Worm (Caenorhabditis elegans) whole organism, L1 larva: Measurements from ENCODE around the gene spat-3.

Source experiments
- C04F5.9 ChIP-seq: sonication (generic microtip); optimal IDR thresholded peaks from 2 replicates; lab custom pipeline; 2016; ENCODE audit warnings: missing genetic modification characterization, missing compliant biosample characterization
- C16A3.4 ChIP-seq: fragments of 150-350 bp; optimal IDR thresholded peaks from 2 replicates; lab custom pipeline; 2014; ENCODE audit warnings: missing biosample characterization, missing genetic modification characterization
- Y116A8C.19 ChIP-seq: sonication (generic microtip); optimal IDR thresholded peaks from 2 replicates; lab custom pipeline; 2016; ENCODE audit warnings: missing compliant biosample characterization, missing genetic modification characterization, borderline replicate concordance
- ama-1 ChIP-seq: fragments of 150-350 bp; optimal IDR thresholded peaks from 2 replicates; lab custom pipeline; 2014
- ceh-8 ChIP-seq: fragments of 200-800 bp; sonication (Bioruptor generic); optimal IDR thresholded peaks from 2 replicates; lab custom pipeline; 2018; ENCODE audit warnings: mild to moderate bottlenecking, missing genetic modification characterization, moderate library complexity, missing compliant biosample characterization
- ceh-82 ChIP-seq, 3 experiments: fragments of 150-350 bp in 1 of 3; sonication (generic microtip) in 2 of 3; optimal IDR thresholded peaks; 2 replicates each; lab custom pipeline; 2014 to 2017; ENCODE audit warnings: missing biosample characterization in 3 of 3, missing genetic modification characterization in 3 of 3
- ceh-90 ChIP-seq: sonication (generic microtip); optimal IDR thresholded peaks from 2 replicates; lab custom pipeline; 2016; ENCODE audit warnings: missing genetic modification characterization, missing compliant biosample characterization
- ces-1 ChIP-seq: fragments of 150-350 bp; optimal IDR thresholded peaks from 2 replicates; lab custom pipeline; 2014; ENCODE audit warnings: missing biosample characterization, missing genetic modification reagents, missing genetic modification characterization
- dsc-1 ChIP-seq: sonication (generic microtip); optimal IDR thresholded peaks from 2 replicates; lab custom pipeline; 2016; ENCODE audit warnings: mild to moderate bottlenecking, missing genetic modification characterization, missing compliant biosample characterization
- efl-1 ChIP-seq, 4 experiments: fragments of 150-350 bp; optimal IDR thresholded peaks in 3 of 4; peaks in 1 of 4; 1 replicate in 1 of 4; 2 replicates in 3 of 4; lab custom pipeline; 2014; ENCODE audit warnings: missing biosample characterization in 2 of 4, missing genetic modification characterization in 2 of 4, missing genetic modification reagents in 2 of 4
- egl-13 ChIP-seq: sonication (generic microtip); optimal IDR thresholded peaks from 2 replicates; lab custom pipeline; 2016; ENCODE audit warnings: missing genotype, missing genetic modification reagents, missing genetic modification characterization, missing compliant biosample characterization
- egl-27 ChIP-seq, 2 experiments: fragments of 150-350 bp in 1 of 2; sonication (generic microtip); optimal IDR thresholded peaks; 3 replicates each; lab custom pipeline; 2017 to 2018; ENCODE audit warnings: missing biosample characterization in 2 of 2, missing genetic modification characterization in 2 of 2, missing genetic modification reagents in 2 of 2
- elt-2 ChIP-seq: sonication (generic microtip); optimal IDR thresholded peaks from 2 replicates; lab custom pipeline; 2016; ENCODE audit warnings: missing genetic modification characterization, mild to moderate bottlenecking, inconsistent platforms, missing compliant biosample characterization, missing genetic modification reagents
- elt-3 ChIP-seq, 6 experiments: fragments of 150-350 bp in 1 of 6; sonication (generic microtip); optimal IDR thresholded peaks; 2 replicates each; lab custom pipeline; 2017 to 2018; ENCODE audit warnings: missing biosample characterization in 6 of 6, missing genetic modification characterization in 6 of 6, inconsistent platforms in 1 of 6
- ets-5 ChIP-seq: fragments of 200-800 bp; sonication (Bioruptor generic); IDR thresholded peaks from 2 replicates; pipeline ENCODE4 v1.3.6; 2022; ENCODE audit warnings: missing genetic modification characterization, missing compliant biosample characterization
- fos-1 ChIP-seq: fragments of 150-350 bp; optimal IDR thresholded peaks from 2 replicates; lab custom pipeline; 2014; ENCODE audit warnings: missing biosample characterization, missing genetic modification characterization
- grh-1 ChIP-seq: fragments of 200-800 bp; sonication (Bioruptor generic); IDR thresholded peaks from 2 replicates; pipeline ENCODE4 v1.3.6; 2022; ENCODE audit warnings: missing genetic modification reagents, missing genetic modification characterization, missing compliant biosample characterization
- hlh-4 ChIP-seq: sonication (generic microtip); optimal IDR thresholded peaks from 2 replicates; lab custom pipeline; 2016; ENCODE audit warnings: mild to moderate bottlenecking, missing genetic modification characterization, missing compliant biosample characterization
- hpl-2 ChIP-seq: fragments of 150-350 bp; optimal IDR thresholded peaks from 2 replicates; lab custom pipeline; 2014; ENCODE audit warnings: missing biosample characterization, missing genetic modification reagents, missing genetic modification characterization
- irx-1 ChIP-seq: sonication (generic microtip); optimal IDR thresholded peaks from 2 replicates; lab custom pipeline; 2016; ENCODE audit warnings: missing genetic modification characterization, missing compliant biosample characterization
- jun-1 ChIP-seq: fragments of 150-350 bp; optimal IDR thresholded peaks from 2 replicates; lab custom pipeline; 2014; ENCODE audit warnings: missing biosample characterization, missing genetic modification reagents, missing genetic modification characterization
- lin-13 ChIP-seq: fragments of 150-350 bp; optimal IDR thresholded peaks from 2 replicates; lab custom pipeline; 2014; ENCODE audit warnings: missing biosample characterization, missing genetic modification reagents, missing genetic modification characterization
- lin-14 ChIP-seq: fragments of 200-800 bp; sonication (Bioruptor generic); optimal IDR thresholded peaks from 2 replicates; lab custom pipeline; 2018; ENCODE audit warnings: mild to moderate bottlenecking, missing genetic modification characterization, moderate library complexity, missing compliant biosample characterization
- lin-35 ChIP-seq, 2 experiments: fragments of 150-350 bp; optimal IDR thresholded peaks; 2 replicates each; lab custom pipeline; 2014; ENCODE audit warnings: missing biosample characterization in 2 of 2, missing genetic modification characterization in 2 of 2, missing genetic modification reagents in 2 of 2
- lin-39 ChIP-seq: fragments of 150-350 bp; optimal IDR thresholded peaks from 2 replicates; lab custom pipeline; 2014; ENCODE audit warnings: missing biosample characterization, missing genetic modification reagents, missing genetic modification characterization
- mdl-1 ChIP-seq, 2 experiments: fragments of 150-350 bp; optimal IDR thresholded peaks; 2 replicates each; lab custom pipeline; 2014 to 2017; ENCODE audit warnings: missing biosample characterization in 2 of 2, missing genetic modification characterization in 2 of 2, inconsistent platforms in 1 of 2
- mep-1 ChIP-seq: fragments of 150-350 bp; optimal IDR thresholded peaks from 2 replicates; lab custom pipeline; 2014; ENCODE audit warnings: missing biosample characterization, missing genetic modification characterization
- nhr-11 ChIP-seq: fragments of 150-350 bp; optimal IDR thresholded peaks from 2 replicates; lab custom pipeline; 2014; ENCODE audit warnings: missing biosample characterization, missing genetic modification characterization
- nhr-12 ChIP-seq: sonication (generic microtip); optimal IDR thresholded peaks from 2 replicates; lab custom pipeline; 2017; ENCODE audit warnings: missing biosample characterization, missing genetic modification characterization
- nhr-19 ChIP-seq: fragments of 200-800 bp; sonication (Bioruptor generic); conservative IDR thresholded peaks from 2 replicates; pipeline ENCODE4 v1.3.6; 2022; ENCODE audit warnings: missing genetic modification characterization, missing compliant biosample characterization
- nhr-20 ChIP-seq: sonication (generic microtip); optimal IDR thresholded peaks from 2 replicates; lab custom pipeline; 2016; ENCODE audit warnings: mild to moderate bottlenecking, missing genetic modification characterization, missing compliant biosample characterization
- nhr-237 ChIP-seq: fragments of 150-350 bp; optimal IDR thresholded peaks from 2 replicates; lab custom pipeline; 2014; ENCODE audit warnings: missing biosample characterization, missing genetic modification characterization
- nhr-28 ChIP-seq: fragments of 150-350 bp; optimal IDR thresholded peaks from 2 replicates; lab custom pipeline; 2014; ENCODE audit warnings: missing biosample characterization, missing genetic modification characterization
- nhr-90 ChIP-seq: sonication (generic microtip); optimal IDR thresholded peaks from 2 replicates; lab custom pipeline; 2016; ENCODE audit warnings: mild to moderate bottlenecking, missing genetic modification characterization, missing compliant biosample characterization; ENCODE audit not compliant: poor library complexity
- pax-3 ChIP-seq: fragments of 200-800 bp; sonication (Bioruptor generic); optimal IDR thresholded peaks from 2 replicates; lab custom pipeline; 2018; ENCODE audit warnings: mild to moderate bottlenecking, missing genetic modification characterization, moderate library complexity, missing compliant biosample characterization
- rnt-1 ChIP-seq: sonication (generic microtip); optimal IDR thresholded peaks from 2 replicates; lab custom pipeline; 2016; ENCODE audit warnings: mild to moderate bottlenecking, missing genetic modification characterization, moderate library complexity, missing compliant biosample characterization
- snpc-4 ChIP-seq: fragments of 150-350 bp; optimal IDR thresholded peaks from 2 replicates; lab custom pipeline; 2014; ENCODE audit warnings: missing biosample characterization, missing genetic modification characterization
- sox-4 ChIP-seq: sonication (generic microtip); optimal IDR thresholded peaks from 2 replicates; lab custom pipeline; 2016; ENCODE audit warnings: missing genetic modification characterization, missing compliant biosample characterization
- sup-37 ChIP-seq: fragments of 200-800 bp; sonication (Bioruptor generic); optimal IDR thresholded peaks from 2 replicates; lab custom pipeline; 2018; ENCODE audit warnings: mild to moderate bottlenecking, missing genetic modification characterization, missing compliant biosample characterization
- swsn-7 ChIP-seq: sonication (generic microtip); optimal IDR thresholded peaks from 2 replicates; lab custom pipeline; 2016; ENCODE audit warnings: missing genetic modification characterization, missing compliant biosample characterization
- tbx-2 ChIP-seq: sonication (generic microtip); optimal IDR thresholded peaks from 2 replicates; lab custom pipeline; 2016; ENCODE audit warnings: missing genetic modification characterization, missing compliant biosample characterization
- unc-130 ChIP-seq: fragments of 150-350 bp; optimal IDR thresholded peaks from 2 replicates; lab custom pipeline; 2017; ENCODE audit warnings: missing biosample characterization, missing genetic modification characterization, inconsistent platforms
- unc-30 ChIP-seq: sonication (generic microtip); optimal IDR thresholded peaks from 2 replicates; lab custom pipeline; 2017; ENCODE audit warnings: missing biosample characterization, missing genetic modification characterization
- unc-62 ChIP-seq: fragments of 150-350 bp; optimal IDR thresholded peaks from 2 replicates; lab custom pipeline; 2014; ENCODE audit warnings: missing biosample characterization, missing genetic modification reagents, missing genetic modification characterization
- xbp-1 ChIP-seq: sonication (generic microtip); optimal IDR thresholded peaks from 2 replicates; lab custom pipeline; 2016; ENCODE audit warnings: missing genetic modification characterization, missing compliant biosample characterization
- zip-4 ChIP-seq: fragments of 200-800 bp; sonication (Bioruptor generic); optimal IDR thresholded peaks from 2 replicates; lab custom pipeline; 2018; ENCODE audit warnings: mild to moderate bottlenecking, missing genetic modification characterization, moderate library complexity, missing compliant biosample characterization
- ztf-4 ChIP-seq: fragments of 150-350 bp; optimal IDR thresholded peaks from 2 replicates; lab custom pipeline; 2014; ENCODE audit warnings: missing biosample characterization, missing genetic modification characterization

Gene spat-3

DNA sequence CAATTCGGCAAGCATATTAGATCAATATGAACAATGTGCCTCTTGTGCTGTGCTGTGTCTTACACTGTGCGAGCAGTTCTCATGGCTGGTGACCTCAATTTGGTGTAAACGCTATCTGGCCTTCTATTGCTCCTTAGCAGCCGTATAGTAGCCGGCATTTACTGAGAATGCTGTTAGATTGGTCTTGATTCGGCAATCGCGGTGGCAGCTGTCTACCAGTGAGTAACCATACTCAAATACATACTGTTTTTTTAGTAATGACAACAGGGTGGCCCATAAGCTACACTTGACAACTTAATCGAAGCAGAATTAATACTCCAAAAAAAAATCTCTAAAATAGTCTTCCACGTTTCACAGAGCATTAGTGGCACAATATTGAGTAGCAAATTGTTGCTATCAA lies 41.4 kb upstream of the spat-3 start, which contains the start of gene C46C11.4 (continued):
- TF ChIP-seq ceh-82 (tag; optimal IDR thresholded peaks at IDR 0.05; lab: Kevin White, UChicago) (no peak), efl-1 (optimal IDR thresholded peaks at IDR 0.05; lab: Kevin White, UChicago) (no peak), efl-1 (GFP tag; optimal IDR thresholded peaks at IDR 0.05 in 1 of 2; lab: Kevin White, UChicago) (no peak), ces-1 (GFP tag; lab: Kevin White, UChicago) (no peak), unc-30 (no peak)

DNA sequence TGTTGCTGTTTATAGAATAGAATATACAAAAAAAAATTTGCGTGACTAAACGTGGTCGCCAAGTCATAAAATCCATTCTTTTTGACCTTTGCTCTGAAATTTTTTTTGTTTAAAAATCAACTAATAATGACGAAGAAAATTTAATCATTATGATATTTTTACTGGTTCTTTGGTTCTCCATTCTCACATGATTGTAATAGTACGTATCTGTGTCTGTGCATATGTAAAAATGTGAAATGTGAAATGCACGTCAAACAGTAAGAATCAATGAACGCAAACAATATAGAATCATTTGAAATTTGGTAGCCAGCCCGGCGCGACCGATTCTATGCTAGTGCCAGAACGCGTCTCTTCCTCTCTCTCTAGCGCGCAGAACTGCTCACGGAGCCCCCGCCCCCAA lies 31.1 kb upstream of the spat-3 start, which contains the start of gene hosl-1:
hosl-1 (plus strand) TSS at position 301 of the 400 bp plus-strand sequence.
- TF ChIP-seq xbp-1 (tag; lab: Kevin White, UChicago) = no peak
- TF ChIP-seq tbx-2 = no peak
- no peak for TF ChIP-seq snpc-4 (tag; lab: Kevin White, UChicago)
- no peak for TF ChIP-seq ceh-90 (tag; lab: Kevin White, UChicago)
- TF ChIP-seq nhr-19 (GFP tag; lab: Robert Waterston, UW) = no peak
- TF ChIP-seq sup-37 (GFP tag; lab: Kevin White, UChicago) = no peak
- TF ChIP-seq swsn-7 (tag; lab: Kevin White, UChicago) = no peak

DNA sequence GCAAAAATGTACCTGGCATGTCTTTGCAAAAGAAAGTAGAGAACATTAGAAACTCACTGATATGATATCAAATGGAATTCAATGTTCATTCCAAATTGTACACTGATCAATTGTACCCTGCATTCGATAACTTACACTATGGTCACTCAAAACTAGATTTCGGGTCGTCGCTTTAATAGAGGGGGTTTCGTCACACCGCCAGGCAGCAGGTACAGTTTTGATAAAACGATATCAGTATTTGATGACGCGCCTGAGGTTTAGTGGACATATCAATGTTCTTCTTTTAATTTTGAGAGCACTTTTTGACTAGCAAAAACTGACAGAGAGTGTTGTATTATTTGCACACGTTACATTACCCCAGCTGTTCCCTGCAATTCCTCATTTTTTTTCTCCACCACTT lies 30.4 kb upstream of the spat-3 start:
- TF ChIP-seq elt-3 (tag; optimal IDR thresholded peaks at IDR 0.05; lab: Kevin White, UChicago) (peak in 1 of 6 experiments; percentile 4), lin-39 (tag; lab: Kevin White, UChicago) (no peak), elt-2 (peak; percentile 48), unc-62 (GFP tag; lab: Kevin White, UChicago) (no peak)

DNA sequence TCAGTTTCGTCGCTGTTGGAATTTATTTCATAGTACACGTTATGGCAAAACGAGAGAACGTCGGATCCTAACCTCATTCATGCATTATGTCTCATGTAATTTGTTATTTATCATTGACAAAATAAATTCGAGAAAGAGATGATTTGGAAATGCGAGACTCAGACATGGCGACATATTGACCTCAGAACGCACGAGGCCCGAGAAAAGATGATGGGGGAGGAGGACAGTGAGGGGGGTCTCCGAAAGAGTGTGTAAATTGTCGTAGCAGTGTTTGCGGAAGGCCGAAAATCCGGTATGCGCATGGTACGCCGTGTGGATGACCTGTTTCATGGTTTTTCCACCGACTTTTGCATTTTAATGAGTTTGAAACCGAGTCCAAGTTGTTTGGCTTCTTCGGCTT lies 29.9 kb upstream of the spat-3 start:
- TF ChIP-seq hpl-2 (GFP tag; lab: Kevin White, UChicago) (no peak), C04F5.9 (tag; lab: Kevin White, UChicago) (no peak), fos-1 (tag; lab: Kevin White, UChicago) (no peak), lin-14 (GFP tag; lab: Kevin White, UChicago) (peak; percentile 88), nhr-19 (GFP tag; lab: Robert Waterston, UW) (peak; percentile 56), grh-1 (GFP tag; lab: Robert Waterston, UW) (0 out of 2 replicates have a peak, but pooled peaks have one; percentile 37), lin-35 (GFP tag; optimal IDR thresholded peaks at IDR 0.05; lab: Kevin White, UChicago) (peak; percentile 13 to 40), nhr-12 (no peak), sup-37 (GFP tag; lab: Kevin White, UChicago) (no peak), pax-3 (no peak), irx-1 (tag; lab: Kevin White, UChicago) (peak; percentile 55), ets-5 (GFP tag; lab: Robert Waterston, UW) (no peak), nhr-28 (tag; lab: Kevin White, UChicago) (no peak), mdl-1 (tag; optimal IDR thresholded peaks at IDR 0.05; lab: Kevin White, UChicago) (peak in 1 of 2 experiments; percentile 89), lin-13 (GFP tag; lab: Kevin White, UChicago) (peak; percentile 13), mep-1 (peak; percentile 64), nhr-20 (tag; lab: Kevin White, UChicago) (peak; percentile 75), rnt-1 (tag; lab: Kevin White, UChicago) (peak; percentile 65), ces-1 (GFP tag; lab: Kevin White, UChicago) (no peak), ceh-8 (GFP tag; lab: Kevin White, UChicago) (no peak), egl-13 (peak; percentile 23), Y116A8C.19 (tag; lab: Kevin White, UChicago) (no peak), nhr-237 (tag; lab: Kevin White, UChicago) (no peak), unc-130 (tag; lab: Kevin White, UChicago) (no peak), C16A3.4 (tag; lab: Kevin White, UChicago) (peak; percentile 43), sox-4 (tag; lab: Kevin White, UChicago) (no peak), egl-27 (tag; optimal IDR thresholded peaks at IDR 0.05; lab: Kevin White, UChicago) (no peak), hlh-4 (tag; lab: Kevin White, UChicago) (no peak), dsc-1 (peak; percentile 32), ceh-82 (tag; optimal IDR thresholded peaks at IDR 0.05; lab: Kevin White, UChicago) (peak in 1 of 3 experiments; percentile 49), zip-4 (GFP tag; lab: Kevin White, UChicago) (no peak), nhr-90 (no peak), nhr-11 (tag; lab: Kevin White, UChicago) (no peak), ama-1 (lab: Kevin White, UChicago) (no peak), jun-1 (tag; lab: Kevin White, UChicago) (no peak), ztf-4 (no peak)
